Worm (Caenorhabditis elegans) whole organism, L4 larva: Measurements from ENCODE around the gene T19D12.5.

Source experiments
- Y48G9A.11 ChIP-seq: fragments of 200-800 bp; sonication (Bioruptor generic); IDR thresholded peaks from 2 replicates; pipeline ENCODE4 v1.3.6; 2022; ENCODE audit warnings: missing genetic modification reagents, missing genetic modification characterization, missing compliant biosample characterization
- aha-1 ChIP-seq: fragments of 150-350 bp; peaks from one replicate; lab custom pipeline; 2014; ENCODE audit warnings: missing biosample characterization, missing genetic modification characterization
- ama-1 ChIP-seq: fragments of 150-350 bp; optimal IDR thresholded peaks from 2 replicates; lab custom pipeline; 2014; ENCODE audit warnings: inconsistent platforms, mixed read lengths
- ceh-28 ChIP-seq: fragments of 150-350 bp; optimal IDR thresholded peaks from 2 replicates; lab custom pipeline; 2014; ENCODE audit warnings: missing biosample characterization, missing genetic modification reagents, missing genetic modification characterization
- ceh-82 ChIP-seq: sonication (generic microtip); optimal IDR thresholded peaks from 2 replicates; lab custom pipeline; 2017; ENCODE audit warnings: missing biosample characterization, missing genetic modification characterization
- nhr-6 ChIP-seq: fragments of 150-350 bp; optimal IDR thresholded peaks from 2 replicates; lab custom pipeline; 2014; ENCODE audit warnings: missing biosample characterization, missing genetic modification characterization
- nhr-77 ChIP-seq: fragments of 150-350 bp; optimal IDR thresholded peaks from 2 replicates; lab custom pipeline; 2014; ENCODE audit warnings: missing biosample characterization, missing genetic modification characterization
- php-3 ChIP-seq: fragments of 200-800 bp; sonication (Bioruptor generic); IDR thresholded peaks from 2 replicates; pipeline ENCODE4 v1.3.6; 2022; ENCODE audit warnings: missing genetic modification reagents, missing genetic modification characterization, missing compliant biosample characterization
- unc-39 ChIP-seq: sonication (generic microtip); optimal IDR thresholded peaks from 2 replicates; lab custom pipeline; 2017; ENCODE audit warnings: missing biosample characterization, missing genetic modification characterization
- vab-7 ChIP-seq: fragments of 200-800 bp; sonication (Bioruptor generic); IDR thresholded peaks from 2 replicates; pipeline ENCODE4 v1.3.6; 2022; ENCODE audit warnings: missing genetic modification reagents, missing genetic modification characterization, missing compliant biosample characterization
- zag-1 ChIP-seq: fragments of 150-350 bp; optimal IDR thresholded peaks from 2 replicates; lab custom pipeline; 2014; ENCODE audit warnings: missing biosample characterization, missing genetic modification characterization

DNA sequence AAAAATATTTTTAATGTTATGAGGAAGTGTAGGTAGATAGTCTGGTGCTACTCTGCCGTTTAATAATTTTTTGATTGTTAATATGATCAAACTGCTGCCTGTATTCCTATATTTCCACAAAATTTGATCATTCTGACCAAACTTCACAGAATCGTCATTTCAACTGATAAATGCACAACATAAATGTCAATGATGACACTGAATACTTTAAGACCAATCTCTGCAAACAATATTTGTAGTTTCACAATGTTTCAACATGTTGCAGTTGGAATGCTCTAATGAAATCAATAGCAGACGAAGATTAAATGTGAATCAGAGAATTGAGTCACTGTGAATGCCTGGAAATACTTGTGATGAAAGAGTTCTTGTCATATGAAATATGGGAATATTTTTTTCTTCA, 6.3 kb downstream of the T19D12.5 start:
- TF ChIP-seq nhr-6 (tag; lab: Kevin White, UChicago) (no peak), php-3 (GFP tag; lab: Robert Waterston, UW) (no peak), ama-1 (no peak), nhr-77 (tag; lab: Kevin White, UChicago) (no peak), ceh-28 (tag; lab: Kevin White, UChicago) (no peak), vab-7 (GFP tag; lab: Robert Waterston, UW) (no peak), zag-1 (tag; lab: Kevin White, UChicago) (no peak), ceh-82 (tag; lab: Kevin White, UChicago) (no peak), aha-1 (tag; lab: Kevin White, UChicago) (no peak), unc-39 (tag; lab: Kevin White, UChicago) (no peak), Y48G9A.11 (no peak)
